Worm (Caenorhabditis elegans): Measurements from ENCODE around the gene obr-2.
A peak's percentile ranks its signal among the peaks of the same experiment; 100 is the strongest.

DNA sequence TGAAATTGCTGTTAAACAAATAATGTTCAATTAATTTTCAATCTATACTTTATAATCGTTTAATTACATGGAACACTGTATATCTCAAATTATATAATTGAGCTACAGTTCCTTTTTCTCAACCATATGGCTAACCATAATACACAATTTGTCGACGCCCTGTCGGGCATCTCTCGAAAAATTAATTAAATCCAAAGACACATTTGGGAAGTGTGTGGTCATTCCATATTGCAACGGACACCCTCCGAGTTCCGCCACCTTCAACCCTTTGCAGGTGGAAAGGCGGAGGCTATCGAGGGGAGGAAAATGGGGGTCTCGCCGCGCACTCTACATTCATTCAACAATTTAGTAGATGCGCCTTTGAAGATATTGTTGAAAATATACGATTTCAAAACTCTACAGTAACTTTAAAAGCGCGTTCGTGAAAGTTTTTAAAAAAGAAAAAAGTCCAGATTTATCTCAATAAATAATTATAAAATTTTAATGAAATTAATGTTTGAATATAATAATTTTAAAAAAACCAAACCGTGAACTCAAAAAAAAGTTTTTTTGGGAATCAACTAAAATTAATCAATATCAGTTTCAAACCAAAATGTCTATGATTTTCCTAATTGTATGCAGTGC is 14.9 kb upstream of the obr-2 start, which contains the start of gene F14H8.8:
- TF ChIP-seq somi-1 (GFP tag; optimal IDR thresholded peaks at IDR 0.05) (no peak), B0019.2 (GFP tag; conservative IDR thresholded peaks at IDR 0.05) (no peak), nfya-1 (tag; optimal IDR thresholded peaks at IDR 0.05; ENCODE audit: borderline replicate concordance, insufficient read depth) (no peak), rcor-1 (GFP tag; IDR thresholded peaks at IDR 0.05) (peak; percentile 80), ama-1 (optimal IDR thresholded peaks at IDR 0.05) (no peak), ama-1 (GFP tag; optimal IDR thresholded peaks at IDR 0.05) (no peak), ceh-79 (tag; optimal IDR thresholded peaks at IDR 0.05) (no peak)
